Fruit fly (Drosophila melanogaster): ENCODE data around the gene yata.

The yata gene

DNA sequence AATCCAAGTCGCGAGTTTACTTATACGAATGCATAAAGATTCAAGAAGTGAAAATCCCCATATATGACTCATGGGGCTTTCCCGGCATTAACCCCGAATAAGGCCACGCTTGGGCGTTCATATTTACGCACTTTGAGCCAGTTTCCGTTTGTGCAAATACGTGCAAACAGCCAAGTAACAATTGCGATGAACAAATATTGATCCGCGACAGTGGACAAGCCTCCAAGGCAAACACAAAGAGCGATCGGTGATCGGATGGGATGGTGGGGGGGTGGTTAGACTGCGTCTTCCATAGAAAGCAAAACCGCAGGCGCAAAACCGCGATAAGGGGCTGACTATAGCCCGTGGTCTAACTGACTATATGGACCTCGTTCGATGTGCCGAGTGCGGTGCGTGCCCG is 8.2 kb downstream of the yata start (continued):
- TF ChIP-seq usp (GFP tag; optimal IDR thresholded peaks at IDR 0.05) (no peak), abd-A (tag; optimal IDR thresholded peaks at IDR 0.05) (no peak), CG11398 (GFP tag; optimal IDR thresholded peaks at IDR 0.05) (no peak), ranshi (GFP tag; IDR thresholded peaks at IDR 0.05) (0 out of 2 replicates have a peak, but pooled peaks have one; percentile 38), knrl (GFP tag; IDR thresholded peaks at IDR 0.05; ENCODE audit: partially characterized antibody) (no peak), HHEX (GFP tag; optimal IDR thresholded peaks at IDR 0.05) (peak; percentile 22), schlank (tag; optimal IDR thresholded peaks at IDR 0.05) (peak; percentile 51), Fer3 (tag; optimal IDR thresholded peaks at IDR 0.05) (peak; percentile 17), Dbx (GFP tag; IDR thresholded peaks at IDR 0.05) (0 out of 3 replicates have a peak, but pooled peaks have one; percentile 40), pum (GFP tag; optimal IDR thresholded peaks at IDR 0.05) (no peak), ci (GFP tag; IDR thresholded peaks at IDR 0.05) (peak; percentile 69; the same call in 2 of the 3 replicates), Sox102F (GFP tag; optimal IDR thresholded peaks at IDR 0.05) (peak; percentile 37), gem (tag; optimal IDR thresholded peaks at IDR 0.05) (peak; percentile 6), HLH54F (GFP tag; optimal IDR thresholded peaks at IDR 0.05) (no peak), dati (GFP tag; IDR thresholded peaks at IDR 0.05) (no peak), CG17186 (GFP tag; optimal IDR thresholded peaks at IDR 0.05) (no peak), Atf3 (GFP tag; optimal IDR thresholded peaks at IDR 0.05) (peak; percentile 0), wek (GFP tag; optimal IDR thresholded peaks at IDR 0.05) (peak; percentile 67), HLH3B (GFP tag; IDR thresholded peaks at IDR 0.05) (peak; percentile 41; the same call in 1 of the 2 replicates), CG14860 (GFP tag; IDR thresholded peaks at IDR 0.05; ENCODE audit: partially characterized antibody) (no peak), Jarid2 (GFP tag; optimal IDR thresholded peaks at IDR 0.05) (no peak), Taf1 (GFP tag; IDR thresholded peaks at IDR 0.05) (no peak), lov (optimal IDR thresholded peaks at IDR 0.05) (no peak), lov (GFP tag; IDR thresholded peaks at IDR 0.05) (no peak), CG17612 (GFP tag; IDR thresholded peaks at IDR 0.05) (no peak), maf-S (GFP tag; optimal IDR thresholded peaks at IDR 0.05) (no peak), CG2678 (tag; optimal IDR thresholded peaks at IDR 0.05) (peak; percentile 31), repo (GFP tag; optimal IDR thresholded peaks at IDR 0.05) (peak; percentile 28), CG7987 (GFP tag; optimal IDR thresholded peaks at IDR 0.05) (peak; percentile 30), Pdp1 (GFP tag; optimal IDR thresholded peaks at IDR 0.05) (peak in 1 of 2 experiments; percentile 2), prd (optimal IDR thresholded peaks at IDR 0.05) (no peak), prd (GFP tag; IDR thresholded peaks at IDR 0.05) (no peak), Ravus (GFP tag; IDR thresholded peaks at IDR 0.05) (no peak), otp (GFP tag; IDR thresholded peaks at IDR 0.05) (0 out of 3 replicates have a peak, but pooled peaks have one; percentile 19), gt (GFP tag; IDR thresholded peaks at IDR 0.05) (no peak), CG12071 (GFP tag; optimal IDR thresholded peaks at IDR 0.05) (peak; percentile 71), mld (GFP tag; IDR thresholded peaks at IDR 0.05; ENCODE audit: partially characterized antibody) (no peak), Mrtf (GFP tag; IDR thresholded peaks at IDR 0.05) (peak; percentile 52; the same call in 2 of the 3 replicates), hkb (optimal IDR thresholded peaks at IDR 0.05) (no peak), hkb (GFP tag; IDR thresholded peaks at IDR 0.05) (0 out of 2 replicates have a peak, but pooled peaks have one; percentile 31), CG31365 (tag; optimal IDR thresholded peaks at IDR 0.05) (no peak), Eip74EF (GFP tag; optimal IDR thresholded peaks at IDR 0.05) (peak in 1 of 2 experiments; percentile 3), CG13775 (GFP tag; optimal IDR thresholded peaks at IDR 0.05) (no peak), ATbp (GFP tag; optimal IDR thresholded peaks at IDR 0.05) (peak; percentile 80), CG13424 (tag; optimal IDR thresholded peaks at IDR 0.05) (peak; percentile 15), CG8944 (GFP tag; optimal IDR thresholded peaks at IDR 0.05) (no peak), fd102C (GFP tag; optimal IDR thresholded peaks at IDR 0.05) (no peak), CG9797 (GFP tag; optimal IDR thresholded peaks at IDR 0.05) (no peak), jing (GFP tag; optimal IDR thresholded peaks at IDR 0.05) (no peak), CG12104 (GFP tag; optimal IDR thresholded peaks at IDR 0.05) (no peak), CG3995 (GFP tag; optimal IDR thresholded peaks at IDR 0.05) (no peak)

Measured in whole organism, embryonic.